Worm (Caenorhabditis elegans): ENCODE results near the gene cup-14.

Gene cup-14

ce11 chrII:13834380-13835194 is 37.5 kb downstream of the cup-14 start (continued):
- TF ChIP-seq duxl-1 (tag; optimal IDR thresholded peaks at IDR 0.05; ENCODE audit: poor library complexity) (peak; percentile 93), D1046.2 (GFP tag; IDR thresholded peaks at IDR 0.05) (peak; percentile 86), ceh-20 (GFP tag; IDR thresholded peaks at IDR 0.05) (peak; percentile 91), snpc-1.2 (GFP tag; IDR thresholded peaks at IDR 0.05) (peak; percentile 76), sdz-12 (GFP tag; optimal IDR thresholded peaks at IDR 0.05) (no peak), Y105C5A.15 (GFP tag; IDR thresholded peaks at IDR 0.05) (0 out of 2 replicates have a peak, but pooled peaks have one; percentile 65), lin-29 (GFP tag; IDR thresholded peaks at IDR 0.05) (peak; percentile 66; the same call in 1 of the 2 replicates), mes-2 (tag; optimal IDR thresholded peaks at IDR 0.05; ENCODE audit: poor library complexity, severe bottlenecking) (peak; percentile 94), arid-1 (GFP tag; conservative IDR thresholded peaks at IDR 0.05) (peak; percentile 89), zfp-2 (tag; optimal IDR thresholded peaks at IDR 0.05) (peak; percentile 66), lin-39 (tag; optimal IDR thresholded peaks at IDR 0.05) (no peak), F37D6.2 (tag; optimal IDR thresholded peaks at IDR 0.05) (peak; percentile 87), ZK337.2 (GFP tag; IDR thresholded peaks at IDR 0.05) (peak; percentile 71; the same call in 1 of the 2 replicates), hif-1 (tag; optimal IDR thresholded peaks at IDR 0.05) (peak; percentile 13 to 76), ces-1 (GFP tag; optimal IDR thresholded peaks at IDR 0.05) (peak; percentile 20), ceh-32 (tag; optimal IDR thresholded peaks at IDR 0.05; ENCODE audit: poor library complexity) (peak; percentile 73), ctbp-1 (GFP tag; IDR thresholded peaks at IDR 0.05) (peak; percentile 93), Y75B8A.6 (GFP tag; IDR thresholded peaks at IDR 0.05) (peak; percentile 84; the same call in 1 of the 2 replicates), aha-1 (tag) (peak; percentile 99), F26F4.8 (GFP tag; conservative IDR thresholded peaks at IDR 0.05) (peak; percentile 65; the same call in 1 of the 2 replicates), skn-1 (tag; optimal IDR thresholded peaks at IDR 0.05) (no peak), lir-3 (tag; optimal IDR thresholded peaks at IDR 0.05) (peak; percentile 67), T20F7.1 (GFP tag; optimal IDR thresholded peaks at IDR 0.05) (no peak), daf-16 (GFP tag; optimal IDR thresholded peaks at IDR 0.05) (peak; percentile 32 to 73), daf-16 (tag; optimal IDR thresholded peaks at IDR 0.05) (peak; percentile 78), hlh-30 (tag; optimal IDR thresholded peaks at IDR 0.05; ENCODE audit: insufficient read depth) (peak; percentile 88), tag-97 (GFP tag; IDR thresholded peaks at IDR 0.05) (no peak), vab-7 (GFP tag; IDR thresholded peaks at IDR 0.05) (peak; percentile 86), mxl-3 (GFP tag; optimal IDR thresholded peaks at IDR 0.05) (peak; percentile 24), R02D3.7 (tag; optimal IDR thresholded peaks at IDR 0.05) (no peak), unc-62 (GFP tag; optimal IDR thresholded peaks at IDR 0.05 in 1 of 2) (peak in 1 of 2 experiments; percentile 98), unc-62 (tag; optimal IDR thresholded peaks at IDR 0.05) (no peak), nhr-25 (tag; optimal IDR thresholded peaks at IDR 0.05; ENCODE audit: borderline replicate concordance, insufficient read depth) (peak; percentile 82), unc-39 (tag; optimal IDR thresholded peaks at IDR 0.05) (no peak), fos-1 (tag; optimal IDR thresholded peaks at IDR 0.05) (peak; percentile 9), egl-43 (GFP tag; IDR thresholded peaks at IDR 0.05) (peak; percentile 94), aly-2 (tag; optimal IDR thresholded peaks at IDR 0.05) (no peak), hlh-11 (tag; optimal IDR thresholded peaks at IDR 0.05) (peak; percentile 81), ztf-7 (tag; optimal IDR thresholded peaks at IDR 0.05) (peak; percentile 89), ceh-44 (GFP tag; IDR thresholded peaks at IDR 0.05) (0 out of 2 replicates have a peak, but pooled peaks have one; percentile 36), spr-1 (tag; optimal IDR thresholded peaks at IDR 0.05) (peak; percentile 79), lin-1 (GFP tag; IDR thresholded peaks at IDR 0.05) (peak; percentile 82), zip-2 (tag; optimal IDR thresholded peaks at IDR 0.05) (peak; percentile 69), nhr-10 (tag; optimal IDR thresholded peaks at IDR 0.05) (no peak), nhr-11 (tag; optimal IDR thresholded peaks at IDR 0.05) (peak; percentile 87), lin-15B (tag; optimal IDR thresholded peaks at IDR 0.05) (no peak), Y48G9A.11 (GFP tag; IDR thresholded peaks at IDR 0.05) (peak; percentile 55; the same call in 1 of the 2 replicates), nhr-48 (tag; optimal IDR thresholded peaks at IDR 0.05) (peak; percentile 78), mdt-29 (GFP tag; IDR thresholded peaks at IDR 0.05) (peak; percentile 59)

All from whole organism, L4 larva.